Worm (Caenorhabditis elegans) whole organism, late embryonic: ENCODE measurements around the gene bir-2.
A peak's percentile ranks its signal among the peaks of the same experiment; 100 is the strongest.

Experiments
- K09A11.1 ChIP-seq: sonication (generic microtip); optimal IDR thresholded peaks from 2 replicates; lab custom pipeline; 2017; ENCODE audit warnings: antibody characterized with exemption, mild to moderate bottlenecking, missing genetic modification characterization, missing compliant biosample characterization; ENCODE audit not compliant: insufficient read depth
- Y22D7AL.16 ChIP-seq: sonication (generic microtip); optimal IDR thresholded peaks from 2 replicates; lab custom pipeline; 2016; ENCODE audit warnings: missing genetic modification characterization, missing compliant biosample characterization
- ama-1 ChIP-seq: fragments of 150-350 bp; optimal IDR thresholded peaks from 2 replicates; lab custom pipeline; 2014
- ceh-14 ChIP-seq: sonication (generic microtip); optimal IDR thresholded peaks from 2 replicates; lab custom pipeline; 2016; ENCODE audit warnings: missing genotype, missing genetic modification characterization, missing compliant biosample characterization
- ceh-31 ChIP-seq: sonication (generic microtip); optimal IDR thresholded peaks from 2 replicates; lab custom pipeline; 2016; ENCODE audit warnings: missing genetic modification characterization, missing compliant biosample characterization
- ceh-9 ChIP-seq: sonication (generic microtip); optimal IDR thresholded peaks from 2 replicates; lab custom pipeline; 2016; ENCODE audit warnings: mild to moderate bottlenecking, missing genetic modification characterization, inconsistent platforms, missing compliant biosample characterization
- dmd-4 ChIP-seq: sonication (generic microtip); optimal IDR thresholded peaks from 2 replicates; lab custom pipeline; 2016; ENCODE audit warnings: borderline replicate concordance, missing genetic modification characterization, missing compliant biosample characterization
- dve-1 ChIP-seq: sonication (generic microtip); optimal IDR thresholded peaks from 2 replicates; lab custom pipeline; 2017; ENCODE audit warnings: antibody characterized with exemption, mild to moderate bottlenecking, missing genetic modification characterization, missing compliant biosample characterization
- elt-2 ChIP-seq: sonication (generic microtip); optimal IDR thresholded peaks from 2 replicates; lab custom pipeline; 2016; ENCODE audit warnings: missing genetic modification reagents, missing genetic modification characterization, missing compliant biosample characterization
- elt-4 ChIP-seq: sonication (generic microtip); optimal IDR thresholded peaks from 2 replicates; lab custom pipeline; 2016; ENCODE audit warnings: missing genetic modification characterization, missing compliant biosample characterization
- fax-1 ChIP-seq: sonication (generic microtip); optimal IDR thresholded peaks from 2 replicates; lab custom pipeline; 2016; ENCODE audit warnings: missing genotype, missing genetic modification characterization, missing compliant biosample characterization
- fkh-6 ChIP-seq: sonication (generic microtip); optimal IDR thresholded peaks from 2 replicates; lab custom pipeline; 2016; ENCODE audit warnings: missing genetic modification characterization, missing compliant biosample characterization
- hlh-13 ChIP-seq: fragments of 200-800 bp; sonication (Bioruptor generic); optimal IDR thresholded peaks from 2 replicates; lab custom pipeline; 2018; ENCODE audit warnings: mild to moderate bottlenecking, missing genetic modification characterization, missing compliant biosample characterization
- hlh-30 ChIP-seq: sonication (generic microtip); optimal IDR thresholded peaks from 2 replicates; lab custom pipeline; 2017; ENCODE audit warnings: antibody characterized with exemption, missing genetic modification characterization, missing compliant biosample characterization; ENCODE audit not compliant: insufficient read depth
- madf-2 ChIP-seq: sonication (generic microtip); optimal IDR thresholded peaks from 2 replicates; lab custom pipeline; 2017; ENCODE audit warnings: missing genetic modification characterization, missing compliant biosample characterization
- mec-3 ChIP-seq: sonication (generic microtip); optimal IDR thresholded peaks from 2 replicates; lab custom pipeline; 2016; ENCODE audit warnings: borderline replicate concordance, missing genetic modification characterization, missing compliant biosample characterization
- nfya-1 ChIP-seq: sonication (generic microtip); optimal IDR thresholded peaks from 2 replicates; lab custom pipeline; 2017; ENCODE audit warnings: missing genetic modification characterization, mild to moderate bottlenecking, missing compliant biosample characterization, antibody characterized with exemption, moderate library complexity
- odd-2 ChIP-seq: sonication (generic microtip); optimal IDR thresholded peaks from 2 replicates; lab custom pipeline; 2017; ENCODE audit warnings: antibody characterized with exemption, mild to moderate bottlenecking, missing genetic modification characterization, missing compliant biosample characterization
- pag-3 ChIP-seq: sonication (generic microtip); optimal IDR thresholded peaks from 2 replicates; lab custom pipeline; 2016; ENCODE audit warnings: missing compliant biosample characterization, missing genetic modification characterization, borderline replicate concordance
- pax-1 ChIP-seq: fragments of 150-350 bp; optimal IDR thresholded peaks from 2 replicates; lab custom pipeline; 2014; ENCODE audit warnings: missing biosample characterization, missing genetic modification characterization
- pha-2 ChIP-seq: sonication (generic microtip); optimal IDR thresholded peaks from 2 replicates; lab custom pipeline; 2017; ENCODE audit warnings: mild to moderate bottlenecking, missing genetic modification characterization, missing compliant biosample characterization
- pros-1 ChIP-seq: fragments of 150-350 bp; optimal IDR thresholded peaks from 2 replicates; lab custom pipeline; 2014; ENCODE audit warnings: missing biosample characterization, missing genetic modification reagents, missing genetic modification characterization
- rnt-1 ChIP-seq: sonication (generic microtip); optimal IDR thresholded peaks from 2 replicates; lab custom pipeline; 2016; ENCODE audit warnings: missing genetic modification characterization, missing compliant biosample characterization
- sox-4 ChIP-seq: sonication (generic microtip); optimal IDR thresholded peaks from 2 replicates; lab custom pipeline; 2017; ENCODE audit warnings: mild to moderate bottlenecking, missing genetic modification characterization, inconsistent platforms, missing compliant biosample characterization
- tbx-2 ChIP-seq: sonication (generic microtip); optimal IDR thresholded peaks from 2 replicates; lab custom pipeline; 2016; ENCODE audit warnings: missing genetic modification characterization, missing compliant biosample characterization
- tbx-7 ChIP-seq: sonication (generic microtip); optimal IDR thresholded peaks from 2 replicates; lab custom pipeline; 2016; ENCODE audit warnings: missing genotype, missing genetic modification characterization, missing compliant biosample characterization
- zip-5 ChIP-seq: sonication (generic microtip); optimal IDR thresholded peaks from 2 replicates; lab custom pipeline; 2016; ENCODE audit warnings: missing genetic modification characterization, missing compliant biosample characterization

Gene bir-2

ce11 chrV:13568533-13568932 lies at the start of gene bir-2, which contains the start of gene nuaf-1:
Gene bir-2, plus strand, starts transcription at chrV:13568850.
Gene nuaf-1, minus strand, starts transcription at chrV:13568630.
- TF ChIP-seq ceh-31 (tag; lab: Kevin White, UChicago) (peak; percentile 11), nfya-1 (tag; lab: Kevin White, UChicago) (no peak), ceh-9 (tag; lab: Kevin White, UChicago) (no peak), mec-3 (tag; lab: Kevin White, UChicago) (no peak), Y22D7AL.16 (tag; lab: Kevin White, UChicago) (no peak), ceh-14 (tag; lab: Kevin White, UChicago) (no peak), pha-2 (tag; lab: Kevin White, UChicago) (no peak)
- TF ChIP-seq, all 69 proteins: peak for 1

DNA sequence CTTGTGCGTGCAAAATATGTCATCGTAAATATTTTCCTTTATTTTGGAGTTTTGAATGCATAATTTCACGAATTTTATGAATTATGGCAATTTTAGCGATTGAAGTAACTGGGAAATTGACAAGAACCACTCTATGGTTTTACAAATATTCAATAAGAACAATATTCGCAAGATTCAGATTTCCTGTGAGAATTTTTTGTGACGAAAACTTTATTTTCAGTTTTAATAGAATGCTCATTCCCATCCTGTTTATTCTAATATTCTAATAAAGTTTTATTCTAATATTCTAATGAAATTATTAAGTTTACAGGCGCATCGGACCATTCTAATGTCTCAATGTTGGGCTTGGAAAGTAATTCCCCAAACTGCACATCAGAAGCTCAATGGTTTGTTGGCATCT lies 45.5 kb upstream of the bir-2 start, which contains the start of gene R11G10.3:
TSS of gene R11G10.3 (plus strand) at position 301 of the 400 bp plus-strand sequence.
- no peak for TF ChIP-seq pax-1 (tag; lab: Kevin White, UChicago)
- no peak for TF ChIP-seq rnt-1 (tag; lab: Kevin White, UChicago)
- no peak for TF ChIP-seq madf-2 (tag; lab: Kevin White, UChicago)
- no peak for TF ChIP-seq hlh-13
- no peak for TF ChIP-seq pros-1 (tag; lab: Kevin White, UChicago)
- TF ChIP-seq hlh-30 (tag; lab: Kevin White, UChicago), result no peak

- TF ChIP-seq pax-1 (tag; lab: Kevin White, UChicago), result no peak
- no peak for TF ChIP-seq ceh-9 (tag; lab: Kevin White, UChicago)
- no peak for TF ChIP-seq tbx-2 (tag; lab: Kevin White, UChicago)
- no peak for TF ChIP-seq tbx-7 (tag; lab: Kevin White, UChicago)
- TF ChIP-seq fkh-6 (tag; lab: Kevin White, UChicago), result no peak
- no peak for TF ChIP-seq ceh-31 (tag; lab: Kevin White, UChicago)
- no peak for TF ChIP-seq ceh-14 (tag; lab: Kevin White, UChicago)
- TF ChIP-seq fax-1 (tag; lab: Kevin White, UChicago), result no peak
- no peak for TF ChIP-seq elt-2 (tag; lab: Kevin White, UChicago)
- TF ChIP-seq zip-5 (tag; lab: Kevin White, UChicago), result no peak
- no peak for TF ChIP-seq odd-2 (tag; lab: Kevin White, UChicago)
- TF ChIP-seq sox-4 (tag; lab: Kevin White, UChicago), result no peak
- no peak for TF ChIP-seq pag-3 (tag; lab: Kevin White, UChicago)
- TF ChIP-seq dve-1 (tag; lab: Kevin White, UChicago), result no peak
Observed at ce11 chrV:13529165-13529564, 39.5 kb upstream of the bir-2 start.

ce11 chrV:13530698-13531097 lies 38.0 kb upstream of the bir-2 start, which contains the start of gene ttr-44:
Gene ttr-44, minus strand, starts transcription at chrV:13530744.
- TF ChIP-seq dmd-4 (tag; lab: Kevin White, UChicago) (no peak), elt-2 (tag; lab: Kevin White, UChicago) (peak; percentile 76)

- no peak for TF ChIP-seq elt-4 (tag; lab: Kevin White, UChicago)
Observed at ce11 chrV:13532469-13532868, 36.2 kb upstream of the bir-2 start.

ce11 chrV:13536058-13536579 lies 32.5 kb upstream of the bir-2 start, which contains the start of gene frpr-5:
Gene frpr-5, minus strand, starts transcription at chrV:13536108.
- TF ChIP-seq K09A11.1 (tag; lab: Kevin White, UChicago) (no peak), hlh-30 (tag; lab: Kevin White, UChicago) (no peak)

DNA sequence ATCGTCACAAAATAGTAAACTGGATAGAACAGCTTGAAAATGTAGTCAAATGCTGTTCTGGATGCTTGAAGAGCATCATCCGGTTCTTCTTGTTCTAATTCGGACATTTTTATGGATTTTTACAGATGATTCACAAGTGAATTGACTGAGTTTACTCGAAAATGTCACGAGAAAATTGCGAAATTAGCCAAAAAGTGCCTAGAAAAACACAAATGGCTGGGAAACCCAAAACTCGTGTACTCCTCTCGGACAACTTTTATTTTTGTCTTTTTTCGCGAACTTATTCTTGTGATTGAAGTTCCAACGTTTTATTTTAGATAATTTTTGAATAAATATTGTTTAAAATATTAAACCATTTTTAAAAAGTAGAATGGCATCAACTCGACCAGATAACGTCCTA lies 17.0 kb upstream of the bir-2 start, which contains the start of the genes C56A3.4 and C56A3.5:
TSS of gene C56A3.4 (minus strand) at position 154 of the 400 bp plus-strand sequence.
TSS of gene C56A3.5 (plus strand) at position 367 of the 400 bp plus-strand sequence.
- TF ChIP-seq madf-2 (tag; lab: Kevin White, UChicago) (no peak), ceh-31 (tag; lab: Kevin White, UChicago) (peak; percentile 16), ama-1 (no peak)
- TF ChIP-seq, all 69 proteins: peak for 1
